Worm (Caenorhabditis elegans): ENCODE results near the gene F52E10.4.

DNA sequence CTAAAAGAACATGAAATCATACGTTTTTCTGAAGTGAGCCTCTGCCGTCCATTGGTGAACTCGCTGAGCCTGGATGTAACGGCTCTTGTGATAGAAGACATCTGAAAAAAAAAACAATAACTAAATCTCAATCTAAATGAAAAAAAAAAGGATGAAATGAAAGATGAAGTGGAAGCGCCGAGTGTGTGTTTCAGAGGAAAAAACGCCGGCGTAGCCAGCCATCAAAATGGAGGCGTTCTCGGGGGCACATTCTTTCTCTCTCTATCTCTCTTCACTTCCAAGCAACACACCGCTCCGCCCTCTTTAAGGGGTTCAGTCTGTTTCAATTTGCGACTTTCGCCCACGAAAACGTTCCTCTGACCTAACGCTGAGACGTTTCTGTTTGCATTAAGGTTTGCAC is 24.8 kb upstream of the F52E10.4 start, which contains the start of gene T01B4.3:
- no peak for TF ChIP-seq daf-12 (tag; optimal IDR thresholded peaks at IDR 0.05)
- TF ChIP-seq skn-1 (tag; optimal IDR thresholded peaks at IDR 0.05): no peak
- no peak for TF ChIP-seq snpc-4 (tag; optimal IDR thresholded peaks at IDR 0.05)

All from whole organism, L3 larva.